Fruit fly (Drosophila melanogaster) whole organism, wandering third instar larva: ENCODE results near the gene Arpc1.

Source experiments
- CG32264 ChIP-seq: fragments of 200-800 bp; sonication (Bioruptor generic); optimal IDR thresholded peaks from 2 replicates; lab custom pipeline; 2016; ENCODE audit warnings: missing biosample characterization, missing genetic modification characterization
- Hr78 ChIP-seq: fragments of >200 bp; optimal IDR thresholded peaks from 2 replicates; lab custom pipeline; 2017; ENCODE audit warnings: missing biosample characterization, missing genetic modification characterization
- Myc ChIP-seq: fragments of >200 bp; optimal IDR thresholded peaks from 2 replicates; lab custom pipeline; 2017
- OdsH ChIP-seq: fragments of 200-800 bp; sonication (Bioruptor generic); optimal IDR thresholded peaks from 2 replicates; lab custom pipeline; 2016; ENCODE audit warnings: missing biosample characterization, mild to moderate bottlenecking, missing genetic modification characterization
- Sp1 ChIP-seq: fragments of 200-800 bp; sonication (Bioruptor generic); optimal IDR thresholded peaks from 3 replicates; lab custom pipeline; 2019; ENCODE audit warnings: missing biosample characterization, mild to moderate bottlenecking, missing genetic modification characterization, moderate library complexity
- brk ChIP-seq: fragments of 200-800 bp; sonication (Bioruptor generic); optimal IDR thresholded peaks from 2 replicates; lab custom pipeline; 2016; ENCODE audit warnings: missing biosample characterization, mild to moderate bottlenecking, missing genetic modification characterization
- dl ChIP-seq, 2 experiments: fragments of 175-275, 200-275 bp in 1 of 2; fragments of 200-275 bp in 1 of 2; sonication (Bioruptor generic); optimal IDR thresholded peaks; lab custom pipeline; 2018; ENCODE audit warnings: mild to moderate bottlenecking in 2 of 2, missing biosample characterization in 2 of 2, missing genetic modification characterization in 2 of 2, moderate library complexity in 2 of 2; ENCODE audit not compliant: partially characterized antibody in 2 of 2, insufficient read depth in 1 of 2
- dsf ChIP-seq: sonication (Bioruptor generic); optimal IDR thresholded peaks from 2 replicates; lab custom pipeline; 2016; ENCODE audit warnings: missing biosample characterization, missing genetic modification characterization, borderline replicate concordance
- ey ChIP-seq: fragments of 200-800 bp; sonication (Bioruptor generic); optimal IDR thresholded peaks from 2 replicates; lab custom pipeline; 2016; ENCODE audit warnings: missing biosample characterization, missing genetic modification characterization
- h ChIP-seq: fragments of 200-800 bp; sonication (Bioruptor generic); optimal IDR thresholded peaks from 3 replicates; lab custom pipeline; 2016; ENCODE audit warnings: missing biosample characterization, mild to moderate bottlenecking, missing genetic modification characterization
- pan ChIP-seq: fragments of >200 bp; optimal IDR thresholded peaks from 2 replicates; lab custom pipeline; 2017
- psq ChIP-seq: fragments of 200-800 bp; sonication (Bioruptor generic); optimal IDR thresholded peaks from 3 replicates; lab custom pipeline; 2017; ENCODE audit warnings: missing biosample characterization, mild to moderate bottlenecking, missing genetic modification characterization, moderate library complexity
- sv ChIP-seq: fragments of 200-800 bp; sonication (Bioruptor generic); optimal IDR thresholded peaks from 3 replicates; lab custom pipeline; 2016; ENCODE audit warnings: missing biosample characterization, missing genetic modification characterization
- tai ChIP-seq: sonication (Bioruptor generic); optimal IDR thresholded peaks from 2 replicates; lab custom pipeline; 2016; ENCODE audit warnings: missing biosample characterization, missing genetic modification characterization

dm6 chr2L:13778648-13779047 lies 50.9 kb downstream of the Arpc1 start:
- no peak for TF ChIP-seq tai (GFP tag; lab: Kevin White, UChicago)
- no peak for TF ChIP-seq Myc
- peak; percentile 21 for TF ChIP-seq sv (GFP tag; lab: Kevin White, UChicago)
- no peak for TF ChIP-seq Hr78 (GFP tag; lab: Kevin White, UChicago)
- no peak for TF ChIP-seq OdsH
- no peak for TF ChIP-seq psq (GFP tag; lab: Kevin White, UChicago)
- no peak for TF ChIP-seq h
- no peak for TF ChIP-seq brk (GFP tag; lab: Kevin White, UChicago)
- TF ChIP-seq dl (GFP tag; optimal IDR thresholded peaks at IDR 0.05; lab: Kevin White, UChicago; ENCODE audit: insufficient read depth in 1 of 2, partially characterized antibody in 2 of 2) = no peak
- no peak for TF ChIP-seq CG32264 (GFP tag; lab: Kevin White, UChicago)
- TF ChIP-seq Sp1 (GFP tag; lab: Kevin White, UChicago) = no peak
- peak; percentile 7 for TF ChIP-seq ey
- no peak for TF ChIP-seq pan
- no peak for TF ChIP-seq dsf
